Worm (Caenorhabditis elegans) whole organism, L4 larva: Measurements from ENCODE around the gene R05G6.1.

Experiments
- D1046.2 ChIP-seq: fragments of 200-800 bp; sonication (Bioruptor generic); IDR thresholded peaks from 2 replicates; pipeline ENCODE4 v1.3.6; 2022; ENCODE audit warnings: missing genetic modification characterization, missing compliant biosample characterization
- F10B5.3 ChIP-seq: sonication (generic microtip); optimal IDR thresholded peaks from 2 replicates; lab custom pipeline; 2016; ENCODE audit warnings: mild to moderate bottlenecking, missing genetic modification characterization, missing compliant biosample characterization
- F26F4.8 ChIP-seq: fragments of 200-800 bp; sonication (Bioruptor generic); conservative IDR thresholded peaks from 2 replicates; pipeline ENCODE4 v1.3.6; 2022; ENCODE audit warnings: missing genetic modification characterization, missing compliant biosample characterization
- F37D6.2 ChIP-seq: sonication (generic microtip); optimal IDR thresholded peaks from 2 replicates; lab custom pipeline; 2016; ENCODE audit warnings: mild to moderate bottlenecking, missing genetic modification characterization, missing compliant biosample characterization
- F44E2.7 ChIP-seq: fragments of 200-800 bp; sonication (Bioruptor generic); IDR thresholded peaks from 2 replicates; pipeline ENCODE4 v2.1.2; 2022; ENCODE audit warnings: missing genetic modification characterization, missing compliant biosample characterization
- R02D3.7 ChIP-seq: fragments of 150-350 bp; sonication (generic microtip); optimal IDR thresholded peaks from 3 replicates; lab custom pipeline; 2014; ENCODE audit warnings: missing biosample characterization, missing genetic modification characterization
- T20F7.1 ChIP-seq: fragments of 200-800 bp; sonication (Bioruptor generic); optimal IDR thresholded peaks from 2 replicates; lab custom pipeline; 2018; ENCODE audit warnings: mild to moderate bottlenecking, missing genetic modification characterization, missing compliant biosample characterization
- T26A8.4 ChIP-seq: fragments of 200-800 bp; sonication (Bioruptor generic); IDR thresholded peaks from 2 replicates; pipeline ENCODE4 v1.3.6; 2022; ENCODE audit warnings: missing genetic modification characterization, missing compliant biosample characterization
- Y5F2A.4 ChIP-seq: fragments of 200-800 bp; sonication (Bioruptor generic); optimal IDR thresholded peaks from 2 replicates; lab custom pipeline; 2018; ENCODE audit warnings: mild to moderate bottlenecking, missing genetic modification characterization, missing compliant biosample characterization
- Y75B8A.6 ChIP-seq: fragments of 200-800 bp; sonication (Bioruptor generic); IDR thresholded peaks from 2 replicates; pipeline ENCODE4 v1.3.6; 2022; ENCODE audit warnings: missing genetic modification reagents, missing genetic modification characterization, missing compliant biosample characterization
- ZK337.2 ChIP-seq: fragments of 200-800 bp; sonication (Bioruptor generic); IDR thresholded peaks from 2 replicates; pipeline ENCODE4 v1.3.6; 2022; ENCODE audit warnings: missing genetic modification reagents, missing genetic modification characterization, missing compliant biosample characterization
- ZK546.5 ChIP-seq, 2 experiments: sonication (generic microtip); optimal IDR thresholded peaks; 2 replicates each; lab custom pipeline; 2017; ENCODE audit warnings: missing biosample characterization in 2 of 2, missing genetic modification characterization in 2 of 2
- aha-1 ChIP-seq: fragments of 150-350 bp; peaks from one replicate; lab custom pipeline; 2014; ENCODE audit warnings: missing biosample characterization, missing genetic modification characterization
- ceh-28 ChIP-seq: fragments of 150-350 bp; optimal IDR thresholded peaks from 2 replicates; lab custom pipeline; 2014; ENCODE audit warnings: missing biosample characterization, missing genetic modification reagents, missing genetic modification characterization
- ceh-62 ChIP-seq: sonication (generic microtip); optimal IDR thresholded peaks from 2 replicates; lab custom pipeline; 2017; ENCODE audit warnings: missing biosample characterization, missing genetic modification characterization
- ceh-82 ChIP-seq: sonication (generic microtip); optimal IDR thresholded peaks from 2 replicates; lab custom pipeline; 2017; ENCODE audit warnings: missing biosample characterization, missing genetic modification characterization
- ces-1 ChIP-seq: fragments of 150-350 bp; sonication (generic microtip); optimal IDR thresholded peaks from 4 replicates; lab custom pipeline; 2014; ENCODE audit warnings: missing biosample characterization, missing genetic modification reagents, missing genetic modification characterization
- daf-16 ChIP-seq, 3 experiments: sonication (generic microtip); optimal IDR thresholded peaks; 2 replicates each; lab custom pipeline; 2016 to 2017; ENCODE audit warnings: missing genetic modification characterization in 3 of 3, missing genetic modification reagents in 3 of 3, mild to moderate bottlenecking in 2 of 3, missing compliant biosample characterization in 2 of 3, missing biosample characterization in 1 of 3, moderate library complexity in 1 of 3
- daf-8 ChIP-seq: fragments of 200-800 bp; sonication (Bioruptor generic); IDR thresholded peaks from 2 replicates; pipeline ENCODE4 v1.3.6; 2022; ENCODE audit warnings: missing genetic modification characterization, missing compliant biosample characterization
- dmd-8 ChIP-seq: fragments of 200-800 bp; sonication (Bioruptor generic); IDR thresholded peaks from 2 replicates; pipeline ENCODE4 v1.3.6; 2022; ENCODE audit warnings: missing genetic modification characterization, missing compliant biosample characterization
- dmd-9 ChIP-seq: fragments of 200-800 bp; sonication (Bioruptor generic); IDR thresholded peaks from 2 replicates; pipeline ENCODE4 v1.3.6; 2022; ENCODE audit warnings: missing genetic modification reagents, missing genetic modification characterization, missing compliant biosample characterization
- dpl-1 ChIP-seq: fragments of 150-350 bp; optimal IDR thresholded peaks from 2 replicates; lab custom pipeline; 2014; ENCODE audit warnings: missing biosample characterization, missing genetic modification reagents, missing genetic modification characterization
- dve-1 ChIP-seq: sonication (generic microtip); optimal IDR thresholded peaks from 2 replicates; lab custom pipeline; 2017; ENCODE audit warnings: antibody characterized with exemption, mild to moderate bottlenecking, missing genetic modification characterization, missing compliant biosample characterization; ENCODE audit not compliant: insufficient read depth
- egl-43 ChIP-seq: fragments of 200-800 bp; sonication (Bioruptor generic); IDR thresholded peaks from 2 replicates; pipeline ENCODE4 v1.3.6; 2022; ENCODE audit warnings: missing genetic modification reagents, missing genetic modification characterization, missing compliant biosample characterization
- hif-1 ChIP-seq, 2 experiments: sonication (generic microtip); optimal IDR thresholded peaks; 2 replicates each; lab custom pipeline; 2016 to 2017; ENCODE audit warnings: missing compliant biosample characterization in 2 of 2, missing genetic modification characterization in 2 of 2, missing genetic modification reagents in 2 of 2, missing genotype in 2 of 2, mild to moderate bottlenecking in 1 of 2
- hlh-11 ChIP-seq: fragments of 200-800 bp; sonication (Bioruptor generic); optimal IDR thresholded peaks from 2 replicates; lab custom pipeline; 2018; ENCODE audit warnings: mild to moderate bottlenecking, missing genetic modification characterization, missing compliant biosample characterization
- hlh-30 ChIP-seq: sonication (generic microtip); optimal IDR thresholded peaks from 2 replicates; lab custom pipeline; 2017; ENCODE audit warnings: antibody characterized with exemption, mild to moderate bottlenecking, missing genetic modification characterization, missing compliant biosample characterization; ENCODE audit not compliant: insufficient read depth
- hmg-1.1 ChIP-seq: fragments of 200-800 bp; sonication (Bioruptor generic); IDR thresholded peaks from 2 replicates; pipeline ENCODE4 v1.3.6; 2022; ENCODE audit warnings: missing genetic modification reagents, missing genetic modification characterization, missing compliant biosample characterization
- jun-1 ChIP-seq: fragments of 150-350 bp; optimal IDR thresholded peaks from 2 replicates; lab custom pipeline; 2014; ENCODE audit warnings: missing biosample characterization, missing genetic modification reagents, missing genetic modification characterization
- lin-1 ChIP-seq: fragments of 200-800 bp; sonication (Bioruptor generic); IDR thresholded peaks from 2 replicates; pipeline ENCODE4 v1.3.6; 2022; ENCODE audit warnings: missing genetic modification reagents, missing genetic modification characterization, missing compliant biosample characterization
- lin-13 ChIP-seq: fragments of 150-350 bp; optimal IDR thresholded peaks from 2 replicates; lab custom pipeline; 2014; ENCODE audit warnings: missing biosample characterization, missing genetic modification reagents, missing genetic modification characterization
- lin-29 ChIP-seq: fragments of 200-800 bp; sonication (Bioruptor generic); IDR thresholded peaks from 2 replicates; pipeline ENCODE4 v1.3.6; 2022; ENCODE audit warnings: missing genetic modification reagents, missing genetic modification characterization, missing compliant biosample characterization
- lin-38 ChIP-seq: fragments of 200-800 bp; sonication (Bioruptor generic); IDR thresholded peaks from 2 replicates; pipeline ENCODE4 v1.3.6; 2022; ENCODE audit warnings: missing genetic modification reagents, missing genetic modification characterization, missing compliant biosample characterization
- lin-39 ChIP-seq: fragments of 150-350 bp; optimal IDR thresholded peaks from 2 replicates; lab custom pipeline; 2014; ENCODE audit warnings: missing biosample characterization, missing genetic modification reagents, missing genetic modification characterization
- lsy-2 ChIP-seq, 2 experiments: fragments of 150-350 bp in 1 of 2; sonication (generic microtip) in 1 of 2; optimal IDR thresholded peaks; 2 replicates each; lab custom pipeline; 2014 to 2017; ENCODE audit warnings: missing biosample characterization in 2 of 2, missing genetic modification characterization in 2 of 2
- mep-1 ChIP-seq: fragments of 150-350 bp; sonication (generic microtip); optimal IDR thresholded peaks from 3 replicates; lab custom pipeline; 2014; ENCODE audit warnings: missing biosample characterization, missing genetic modification characterization
- mxl-2 ChIP-seq: fragments of 200-800 bp; sonication (Bioruptor generic); conservative IDR thresholded peaks from 2 replicates; pipeline ENCODE4 v1.3.6; 2022; ENCODE audit warnings: missing genetic modification reagents, missing genetic modification characterization, missing compliant biosample characterization
- nhr-10 ChIP-seq: fragments of 150-350 bp; optimal IDR thresholded peaks from 2 replicates; lab custom pipeline; 2014; ENCODE audit warnings: missing biosample characterization, missing genetic modification characterization
- nhr-237 ChIP-seq: sonication (generic microtip); optimal IDR thresholded peaks from 2 replicates; lab custom pipeline; 2017; ENCODE audit warnings: missing biosample characterization, missing genetic modification characterization
- nhr-42 ChIP-seq: fragments of 200-800 bp; sonication (Bioruptor generic); IDR thresholded peaks from 2 replicates; pipeline ENCODE4 v1.3.6; 2022; ENCODE audit warnings: missing genetic modification characterization, missing compliant biosample characterization
- nhr-48 ChIP-seq: sonication (generic microtip); optimal IDR thresholded peaks from 2 replicates; lab custom pipeline; 2016; ENCODE audit warnings: mild to moderate bottlenecking, missing genetic modification characterization, missing compliant biosample characterization
- nhr-76 ChIP-seq: fragments of 150-350 bp; optimal IDR thresholded peaks from 2 replicates; lab custom pipeline; 2014; ENCODE audit warnings: missing biosample characterization, missing genetic modification characterization
- rbr-2 ChIP-seq: sonication (generic microtip); optimal IDR thresholded peaks from 2 replicates; lab custom pipeline; 2016; ENCODE audit warnings: missing genotype, missing genetic modification characterization, missing compliant biosample characterization
- skn-1 ChIP-seq: fragments of 150-350 bp; optimal IDR thresholded peaks from 2 replicates; lab custom pipeline; 2014; ENCODE audit warnings: missing biosample characterization, missing genetic modification characterization
- snpc-1.2 ChIP-seq: fragments of 200-800 bp; sonication (Bioruptor generic); IDR thresholded peaks from 2 replicates; pipeline ENCODE4 v1.3.6; 2022; ENCODE audit warnings: missing genetic modification reagents, missing genetic modification characterization, missing compliant biosample characterization
- tag-97 ChIP-seq: fragments of 200-800 bp; sonication (Bioruptor generic); IDR thresholded peaks from 2 replicates; pipeline ENCODE4 v1.3.6; 2022; ENCODE audit warnings: missing genetic modification characterization, missing compliant biosample characterization
- tra-1 ChIP-seq: fragments of 200-800 bp; sonication (Bioruptor generic); IDR thresholded peaks from 2 replicates; pipeline ENCODE4 v1.3.6; 2022; ENCODE audit warnings: missing genetic modification reagents, missing genetic modification characterization, missing compliant biosample characterization
- unc-62 ChIP-seq, 3 experiments: fragments of 150-350 bp in 1 of 3; sonication (generic microtip); optimal IDR thresholded peaks in 2 of 3; peaks in 1 of 3; 1 replicate in 1 of 3; 2 replicates in 2 of 3; lab custom pipeline; 2014 to 2017; ENCODE audit warnings: missing biosample characterization in 3 of 3, missing genetic modification characterization in 3 of 3, missing genetic modification reagents in 3 of 3, missing genotype in 1 of 3
- zfp-2 ChIP-seq: sonication (generic microtip); optimal IDR thresholded peaks from 2 replicates; lab custom pipeline; 2016; ENCODE audit warnings: mild to moderate bottlenecking, missing genetic modification characterization, missing compliant biosample characterization
- zfp-3 ChIP-seq: fragments of 200-800 bp; sonication (Bioruptor generic); conservative IDR thresholded peaks from 2 replicates; pipeline ENCODE4 v1.3.6; 2022; ENCODE audit warnings: missing genetic modification reagents, missing genetic modification characterization, missing compliant biosample characterization
- zip-2 ChIP-seq: fragments of 150-350 bp; optimal IDR thresholded peaks from 2 replicates; lab custom pipeline; 2014; ENCODE audit warnings: missing biosample characterization, missing genetic modification characterization

The R05G6.1 gene

ce11 chrIV:7512617-7513233 lies 19.7 kb upstream of the R05G6.1 start, which contains the start of the genes plc-4 and R05G6.4:
Gene plc-4, minus strand, starts transcription at chrIV:7512667.
Gene R05G6.4, plus strand, starts transcription at chrIV:7513233.
- TF ChIP-seq lin-39 (tag; lab: Kevin White, UChicago) (no peak), T26A8.4 (GFP tag; lab: Robert Waterston, UW) (no peak), tra-1 (GFP tag; lab: Robert Waterston, UW) (no peak), hmg-1.1 (GFP tag; lab: Robert Waterston, UW) (no peak), nhr-48 (tag; lab: Kevin White, UChicago) (no peak), R02D3.7 (tag; lab: Kevin White, UChicago) (peak; percentile 66), Y5F2A.4 (GFP tag; lab: Kevin White, UChicago) (no peak), mep-1 (tag; lab: Kevin White, UChicago) (no peak), lin-38 (0 out of 2 replicates have a peak, but pooled peaks have one; percentile 11), ceh-82 (no peak), F10B5.3 (tag; lab: Kevin White, UChicago) (no peak), zfp-2 (no peak), ceh-62 (no peak), dmd-9 (no peak), skn-1 (tag; lab: Kevin White, UChicago) (no peak), ZK337.2 (GFP tag; lab: Robert Waterston, UW) (no peak), lin-1 (no peak), hif-1 (tag; optimal IDR thresholded peaks at IDR 0.05; lab: Kevin White, UChicago) (no peak), nhr-237 (tag; lab: Kevin White, UChicago) (no peak), lin-29 (GFP tag; lab: Robert Waterston, UW) (no peak), nhr-10 (tag; lab: Kevin White, UChicago) (no peak), lin-13 (GFP tag; lab: Kevin White, UChicago) (no peak), T20F7.1 (GFP tag; lab: Kevin White, UChicago) (peak; percentile 96), lsy-2 (tag; optimal IDR thresholded peaks at IDR 0.05; lab: Kevin White, UChicago) (peak in 1 of 2 experiments; percentile 54), dmd-8 (GFP tag; lab: Robert Waterston, UW) (no peak), D1046.2 (GFP tag; lab: Robert Waterston, UW) (no peak), rbr-2 (tag; lab: Kevin White, UChicago) (peak; percentile 30), nhr-42 (GFP tag; lab: Robert Waterston, UW) (no peak), unc-62 (GFP tag; optimal IDR thresholded peaks at IDR 0.05 in 1 of 2; lab: Kevin White, UChicago) (no peak), unc-62 (tag; optimal IDR thresholded peaks at IDR 0.05; lab: Kevin White, UChicago) (no peak), aha-1 (tag; lab: Kevin White, UChicago) (no peak), hlh-30 (tag; lab: Kevin White, UChicago) (no peak), egl-43 (GFP tag; lab: Robert Waterston, UW) (no peak), nhr-76 (no peak), zip-2 (tag; lab: Kevin White, UChicago) (no peak), zfp-3 (GFP tag; lab: Robert Waterston, UW) (no peak), snpc-1.2 (GFP tag; lab: Robert Waterston, UW) (no peak), daf-8 (GFP tag; lab: Robert Waterston, UW) (no peak), dpl-1 (GFP tag; lab: Kevin White, UChicago) (peak; percentile 46), F26F4.8 (GFP tag; lab: Robert Waterston, UW) (no peak), dve-1 (tag; lab: Kevin White, UChicago) (peak; percentile 41), ceh-28 (no peak), hlh-11 (no peak), F37D6.2 (tag; lab: Kevin White, UChicago) (no peak), Y75B8A.6 (GFP tag; lab: Robert Waterston, UW) (no peak), jun-1 (tag; lab: Kevin White, UChicago) (no peak), mxl-2 (GFP tag; lab: Robert Waterston, UW) (no peak), F44E2.7 (GFP tag; lab: Robert Waterston, UW) (no peak), ZK546.5 (tag; optimal IDR thresholded peaks at IDR 0.05; lab: Kevin White, UChicago) (no peak), daf-16 (GFP tag; optimal IDR thresholded peaks at IDR 0.05; lab: Kevin White, UChicago) (no peak), daf-16 (tag; optimal IDR thresholded peaks at IDR 0.05; lab: Kevin White, UChicago) (peak; percentile 32), ces-1 (GFP tag; lab: Kevin White, UChicago) (no peak), tag-97 (GFP tag; lab: Robert Waterston, UW) (no peak)
